Worm (Caenorhabditis elegans) whole organism, L4 larva: Measurements from ENCODE around the gene pqn-96.
"Not testable (repeated sequence)": the region's sequence is repeated elsewhere in the genome, so short reads cannot be mapped to it uniquely, and the experiment has no call there.

Experiments used
- ceh-82 ChIP-seq: sonication (generic microtip); optimal IDR thresholded peaks from 2 replicates; lab custom pipeline; 2017; ENCODE audit warnings: missing biosample characterization, missing genetic modification characterization
- gei-8 ChIP-seq: fragments of 200-800 bp; sonication (Bioruptor generic); optimal IDR thresholded peaks from 2 replicates; lab custom pipeline; 2018; ENCODE audit warnings: mild to moderate bottlenecking, missing genetic modification characterization, missing compliant biosample characterization
- mep-1 ChIP-seq: fragments of 150-350 bp; sonication (generic microtip); optimal IDR thresholded peaks from 3 replicates; lab custom pipeline; 2014; ENCODE audit warnings: missing biosample characterization, missing genetic modification characterization
- nhr-76 ChIP-seq: fragments of 150-350 bp; optimal IDR thresholded peaks from 2 replicates; lab custom pipeline; 2014; ENCODE audit warnings: missing biosample characterization, missing genetic modification characterization
- unc-39 ChIP-seq: sonication (generic microtip); optimal IDR thresholded peaks from 2 replicates; lab custom pipeline; 2017; ENCODE audit warnings: missing biosample characterization, missing genetic modification characterization

DNA sequence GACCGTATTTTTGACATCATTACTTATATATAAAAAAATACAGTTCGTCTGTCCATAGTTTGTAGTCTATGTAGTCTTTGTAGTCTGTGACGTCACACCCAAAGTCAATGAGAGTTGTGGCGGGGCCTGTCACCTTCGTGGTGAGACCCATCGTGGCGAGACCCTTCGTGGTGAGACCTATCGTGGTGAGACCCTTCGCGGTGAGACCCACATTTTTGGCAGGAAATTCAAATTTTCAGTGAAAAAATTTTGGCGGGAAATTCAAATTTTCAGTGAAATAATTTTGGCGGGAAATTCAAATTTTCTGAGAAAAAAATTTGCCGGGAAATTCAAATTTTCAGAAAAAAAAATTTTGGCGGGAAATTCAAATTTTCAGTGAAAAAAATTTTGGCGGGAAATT is 2.1 kb upstream of the pqn-96 start:
- TF ChIP-seq mep-1 (tag; lab: Kevin White, UChicago); gei-8 (GFP tag; lab: Kevin White, UChicago); unc-39 (tag; lab: Kevin White, UChicago); nhr-76 (tag; lab: Kevin White, UChicago); ceh-82 (tag; lab: Kevin White, UChicago): not testable (repeated sequence)
